Fruit fly (Drosophila melanogaster): ENCODE results near the gene Cdc45.
A peak's percentile ranks its signal among the peaks of the same experiment; 100 is the strongest.

Gene Cdc45

dm6 chrX:1011543-1012085 is 18.7 kb downstream of the Cdc45 start, which contains the start of the genes TfIIA-S-2 and CG14631:
Gene TfIIA-S-2 (minus strand): TSS chrX:1011643.
Gene CG14631 (plus strand): TSS chrX:1012035.
- no peak for TF ChIP-seq Crg-1 (GFP tag; optimal IDR thresholded peaks at IDR 0.05)
- TF ChIP-seq CG12768 (GFP tag; optimal IDR thresholded peaks at IDR 0.05), result no peak
- no peak for TF ChIP-seq cic (GFP tag; optimal IDR thresholded peaks at IDR 0.05)
- no peak for TF ChIP-seq toe (GFP tag; optimal IDR thresholded peaks at IDR 0.05)
- TF ChIP-seq CG7101 (tag; optimal IDR thresholded peaks at IDR 0.05), result no peak
- no peak for TF ChIP-seq pad (GFP tag; optimal IDR thresholded peaks at IDR 0.05)
- TF ChIP-seq CG7045 (GFP tag; optimal IDR thresholded peaks at IDR 0.05), result no peak
- TF ChIP-seq CG11617 (GFP tag; optimal IDR thresholded peaks at IDR 0.05), result no peak
- TF ChIP-seq tj (GFP tag; optimal IDR thresholded peaks at IDR 0.05), result no peak
- no peak for TF ChIP-seq CG33017 (tag; optimal IDR thresholded peaks at IDR 0.05)

dm6 chrX:1009468-1010259 is 20.7 kb downstream of the Cdc45 start:
- TF ChIP-seq CG33017 (tag; optimal IDR thresholded peaks at IDR 0.05) (no peak), pad (GFP tag; optimal IDR thresholded peaks at IDR 0.05) (peak; percentile 83)

- no peak for TF ChIP-seq ovo (GFP tag; optimal IDR thresholded peaks at IDR 0.05)
- TF ChIP-seq cnc (optimal IDR thresholded peaks at IDR 0.05), result no peak
- no peak for TF ChIP-seq kay (GFP tag; ENCODE audit: borderline replicate concordance)
- TF ChIP-seq Hr96 (GFP tag; optimal IDR thresholded peaks at IDR 0.05), result no peak
- TF ChIP-seq pad (GFP tag; optimal IDR thresholded peaks at IDR 0.05), result no peak
- TF ChIP-seq toe (GFP tag; optimal IDR thresholded peaks at IDR 0.05), result no peak
- no peak for TF ChIP-seq CG12768 (GFP tag; optimal IDR thresholded peaks at IDR 0.05)
- no peak for TF ChIP-seq CG5204 (GFP tag; optimal IDR thresholded peaks at IDR 0.05)
- TF ChIP-seq CG33017 (tag; optimal IDR thresholded peaks at IDR 0.05), result no peak
- no peak for TF ChIP-seq Clk (GFP tag; optimal IDR thresholded peaks at IDR 0.05)
- TF ChIP-seq CG7101 (tag; optimal IDR thresholded peaks at IDR 0.05), result no peak
- no peak for TF ChIP-seq bab1 (GFP tag; optimal IDR thresholded peaks at IDR 0.05)
- no peak for TF ChIP-seq CG7045 (GFP tag; optimal IDR thresholded peaks at IDR 0.05)
- no peak for TF ChIP-seq CG11617 (GFP tag; optimal IDR thresholded peaks at IDR 0.05)
- TF ChIP-seq CG1620 (GFP tag; optimal IDR thresholded peaks at IDR 0.05), result no peak
- no peak for TF ChIP-seq cic (GFP tag; optimal IDR thresholded peaks at IDR 0.05)
- no peak for TF ChIP-seq CG14711 (tag; optimal IDR thresholded peaks at IDR 0.05)
- TF ChIP-seq tj (GFP tag; optimal IDR thresholded peaks at IDR 0.05), result no peak
- no peak for TF ChIP-seq Mnt (GFP tag; optimal IDR thresholded peaks at IDR 0.05)
These were observed 24.2 kb downstream of the Cdc45 start for dm6 chrX:1006182-1006581.

- TF ChIP-seq Mnt (GFP tag; optimal IDR thresholded peaks at IDR 0.05) (no peak), kay (GFP tag; ENCODE audit: borderline replicate concordance) (no peak)
These were observed 31.5 kb downstream of the Cdc45 start for dm6 chrX:998884-999283.

dm6 chrX:990218-990617 is 40.1 kb downstream of the Cdc45 start, which contains the start of gene CG18823:
Gene CG18823 (plus strand): TSS chrX:990518.
- TF ChIP-seq CG5204 (GFP tag; optimal IDR thresholded peaks at IDR 0.05) (no peak), Crg-1 (GFP tag; optimal IDR thresholded peaks at IDR 0.05) (no peak), tj (GFP tag; optimal IDR thresholded peaks at IDR 0.05) (no peak), CG33017 (tag; optimal IDR thresholded peaks at IDR 0.05) (no peak)

dm6 chrX:985911-986310 is 44.4 kb downstream of the Cdc45 start:
- TF ChIP-seq kay (GFP tag; ENCODE audit: borderline replicate concordance), result no peak
- TF ChIP-seq Hr96 (GFP tag; optimal IDR thresholded peaks at IDR 0.05), result no peak
- no peak for TF ChIP-seq CG33017 (tag; optimal IDR thresholded peaks at IDR 0.05)
- TF ChIP-seq CG7101 (tag; optimal IDR thresholded peaks at IDR 0.05), result no peak
- TF ChIP-seq pad (GFP tag; optimal IDR thresholded peaks at IDR 0.05), result peak; percentile 46
